Fruit fly (Drosophila melanogaster) whole organism, embryonic: ENCODE results near the gene AstC-R1.

Source experiments
- Atf3 ChIP-seq: fragments of 200-800 bp; sonication (Bioruptor generic); optimal IDR thresholded peaks from 3 replicates; lab custom pipeline; 2016; ENCODE audit warnings: missing biosample characterization, missing genetic modification characterization
- BEAF-32 ChIP-seq: fragments of 200-800 bp; sonication (Bioruptor generic); optimal IDR thresholded peaks from 3 replicates; lab custom pipeline; 2017; ENCODE audit warnings: missing biosample characterization, missing genetic modification characterization, mild to moderate bottlenecking, moderate library complexity, missing genetic modification reagents
- BtbVII ChIP-seq: fragments of 200-800 bp; sonication (Bioruptor generic); optimal IDR thresholded peaks from 3 replicates; lab custom pipeline; 2017; ENCODE audit warnings: missing biosample characterization, mild to moderate bottlenecking, missing genetic modification characterization
- CG1024 ChIP-seq: fragments of 200-800 bp; sonication (Bioruptor generic); IDR thresholded peaks from 2 replicates; pipeline ENCODE4 v1.3.6; 2022; ENCODE audit warnings: missing biosample characterization, missing genetic modification characterization
- CG10565 ChIP-seq: fragments of 200-800 bp; sonication (Bioruptor generic); optimal IDR thresholded peaks from 3 replicates; lab custom pipeline; 2016; ENCODE audit warnings: missing biosample characterization, mild to moderate bottlenecking, missing genetic modification characterization
- CG11085 ChIP-seq: fragments of 200-800 bp; sonication (Bioruptor generic); IDR thresholded peaks from 2 replicates; pipeline ENCODE4 v1.3.6; 2022; ENCODE audit warnings: missing biosample characterization, missing genetic modification characterization
- CG11093 ChIP-seq: fragments of 200-800 bp; sonication (Bioruptor generic); IDR thresholded peaks from 3 replicates; pipeline ENCODE4 v1.3.6; 2022; ENCODE audit warnings: missing biosample characterization, missing genetic modification characterization
- CG11560 ChIP-seq: fragments of 200-800 bp; sonication (Bioruptor generic); IDR thresholded peaks from 3 replicates; pipeline ENCODE4 v1.3.6; 2022; ENCODE audit warnings: missing biosample characterization, missing genetic modification characterization
- CG16813 ChIP-seq: fragments of 200-800 bp; sonication (Bioruptor generic); IDR thresholded peaks from 3 replicates; pipeline ENCODE4 v1.3.6; 2022; ENCODE audit warnings: missing biosample characterization, missing genetic modification characterization; ENCODE audit not compliant: partially characterized antibody
- CG16815 ChIP-seq: fragments of 200-800 bp; sonication (Bioruptor generic); optimal IDR thresholded peaks from 3 replicates; lab custom pipeline; 2017; ENCODE audit warnings: missing biosample characterization, mild to moderate bottlenecking, missing genetic modification characterization
- CG18764 ChIP-seq: fragments of 200-800 bp; sonication (Bioruptor generic); optimal IDR thresholded peaks from 3 replicates; lab custom pipeline; 2016; ENCODE audit warnings: missing biosample characterization, missing genetic modification characterization
- CG2875 ChIP-seq: fragments of 200-800 bp; sonication (Bioruptor generic); optimal IDR thresholded peaks from 2 replicates; lab custom pipeline; 2017; ENCODE audit warnings: missing biosample characterization, mild to moderate bottlenecking, missing genetic modification characterization, missing genetic modification reagents
- CG34376 ChIP-seq: fragments of 200-800 bp; sonication (Bioruptor generic); optimal IDR thresholded peaks from 2 replicates; lab custom pipeline; 2018; ENCODE audit warnings: missing biosample characterization, mild to moderate bottlenecking, missing genetic modification characterization
- CG3726 ChIP-seq: fragments of 200-800 bp; sonication (Bioruptor generic); IDR thresholded peaks from 3 replicates; pipeline ENCODE4, ENCODE4 v1.3.6; 2022; ENCODE audit warnings: missing biosample characterization, missing genetic modification characterization
- CG5180 ChIP-seq: fragments of 200-800 bp; sonication (Bioruptor generic); optimal IDR thresholded peaks from 3 replicates; lab custom pipeline; 2017; ENCODE audit warnings: missing biosample characterization, missing genetic modification characterization, mild to moderate bottlenecking, moderate library complexity, missing genetic modification reagents
- CG6272 ChIP-seq: fragments of 200-800 bp; sonication (Bioruptor generic); IDR thresholded peaks from 2 replicates; pipeline ENCODE4 v1.3.6; 2022; ENCODE audit warnings: missing biosample characterization, missing genetic modification characterization
- CG6683 ChIP-seq: fragments of 200-800 bp; sonication (Bioruptor generic); optimal IDR thresholded peaks from 2 replicates; lab custom pipeline; 2017; ENCODE audit warnings: missing biosample characterization, mild to moderate bottlenecking, missing genetic modification characterization, missing genetic modification reagents
- CG6854 ChIP-seq: fragments of 200-800 bp; sonication (Bioruptor generic); optimal IDR thresholded peaks from 3 replicates; lab custom pipeline; 2017; ENCODE audit warnings: missing biosample characterization, mild to moderate bottlenecking, missing genetic modification characterization
- CG8281 ChIP-seq: fragments of 200-800 bp; sonication (Bioruptor generic); optimal IDR thresholded peaks from 2 replicates; lab custom pipeline; 2018; ENCODE audit warnings: missing biosample characterization, mild to moderate bottlenecking, missing genetic modification characterization, moderate library complexity
- CG9437 ChIP-seq: fragments of 200-800 bp; sonication (Bioruptor generic); optimal IDR thresholded peaks from 2 replicates; lab custom pipeline; 2018; ENCODE audit warnings: missing biosample characterization, mild to moderate bottlenecking, missing genetic modification characterization
- CG9609 ChIP-seq: fragments of 200-800 bp; sonication (Bioruptor generic); optimal IDR thresholded peaks from 3 replicates; lab custom pipeline; 2016; ENCODE audit warnings: missing biosample characterization, missing genetic modification characterization
- CG9876 ChIP-seq: fragments of 200-800 bp; sonication (Bioruptor generic); optimal IDR thresholded peaks from 2 replicates; lab custom pipeline; 2016; ENCODE audit warnings: missing biosample characterization, missing genetic modification characterization
- CoRest ChIP-seq: fragments of 200-800 bp; sonication (Bioruptor generic); optimal IDR thresholded peaks from 3 replicates; lab custom pipeline; 2018; ENCODE audit warnings: missing biosample characterization, mild to moderate bottlenecking, missing genetic modification characterization, moderate library complexity
- D ChIP-seq, 2 experiments: fragments of 200-800 bp in 1 of 2; fragments of >200 bp in 1 of 2; sonication (Bioruptor generic) in 1 of 2; optimal IDR thresholded peaks; 2 replicates in 1 of 2; 3 replicates in 1 of 2; lab custom pipeline; 2017; ENCODE audit warnings: mild to moderate bottlenecking in 1 of 2, missing biosample characterization in 1 of 2, missing genetic modification characterization in 1 of 2, missing genetic modification reagents in 1 of 2
- Dbx ChIP-seq: fragments of 200-800 bp; sonication (Bioruptor generic); IDR thresholded peaks from 3 replicates; pipeline ENCODE4 v1.3.6; 2022; ENCODE audit warnings: missing biosample characterization, missing genetic modification characterization
- Elba2 ChIP-seq: fragments of 200-800 bp; sonication (Bioruptor generic); optimal IDR thresholded peaks from 3 replicates; lab custom pipeline; 2016; ENCODE audit warnings: missing biosample characterization, missing genetic modification characterization
- H2.0 ChIP-seq: fragments of 200-800 bp; sonication (Bioruptor generic); IDR thresholded peaks from 2 replicates; pipeline ENCODE4 v1.3.6; 2022; ENCODE audit warnings: missing biosample characterization, missing genetic modification characterization
- HHEX ChIP-seq: fragments of 200-800 bp; sonication (Bioruptor generic); optimal IDR thresholded peaks from 3 replicates; lab custom pipeline; 2017; ENCODE audit warnings: missing biosample characterization, mild to moderate bottlenecking, missing genetic modification characterization, missing genetic modification reagents
- HLH54F ChIP-seq: fragments of 200-800 bp; sonication (Bioruptor generic); optimal IDR thresholded peaks from 3 replicates; lab custom pipeline; 2016; ENCODE audit warnings: missing biosample characterization, missing genetic modification characterization
- HLHmδ ChIP-seq: fragments of 200-800 bp; sonication (Bioruptor generic); optimal IDR thresholded peaks from 2 replicates; lab custom pipeline; 2018; ENCODE audit warnings: missing biosample characterization, mild to moderate bottlenecking, missing genetic modification characterization, moderate library complexity
- Hr3 ChIP-seq: fragments of 200-800 bp; sonication (Bioruptor generic); optimal IDR thresholded peaks from 3 replicates; lab custom pipeline; 2016; ENCODE audit warnings: missing biosample characterization, missing genetic modification characterization
- Max ChIP-seq: fragments of 200-800 bp; sonication (Bioruptor generic); optimal IDR thresholded peaks from 2 replicates; lab custom pipeline; 2016; ENCODE audit warnings: missing biosample characterization, mild to moderate bottlenecking, missing genetic modification characterization
- Opbp ChIP-seq: fragments of 200-800 bp; sonication (Bioruptor generic); IDR thresholded peaks from 3 replicates; pipeline ENCODE4 v1.3.6; 2022; ENCODE audit warnings: missing biosample characterization, missing genetic modification characterization; ENCODE audit not compliant: partially characterized antibody
- YL-1 ChIP-seq: fragments of 200-800 bp; sonication (Bioruptor generic); optimal IDR thresholded peaks from 3 replicates; lab custom pipeline; 2017; ENCODE audit warnings: missing biosample characterization, mild to moderate bottlenecking, missing genetic modification characterization
- abd-A ChIP-seq: fragments of 200-800 bp; sonication (Bioruptor generic); optimal IDR thresholded peaks from 3 replicates; lab custom pipeline; 2019; ENCODE audit warnings: missing biosample characterization, mild to moderate bottlenecking, missing genetic modification characterization, moderate library complexity
- caup ChIP-seq: fragments of 200-800 bp; sonication (Bioruptor generic); optimal IDR thresholded peaks from 3 replicates; lab custom pipeline; 2017; ENCODE audit warnings: missing biosample characterization, mild to moderate bottlenecking, missing genetic modification characterization, moderate library complexity; ENCODE audit not compliant: severe bottlenecking
- jigr1 ChIP-seq: fragments of 200-800 bp; sonication (Bioruptor generic); IDR thresholded peaks from 3 replicates; pipeline ENCODE4 v1.3.6; 2022; ENCODE audit warnings: missing biosample characterization, missing genetic modification characterization
- knrl ChIP-seq: fragments of 200-800 bp; sonication (Bioruptor generic); IDR thresholded peaks from 3 replicates; pipeline ENCODE4 v1.3.6; 2022; ENCODE audit warnings: missing biosample characterization, missing genetic modification characterization; ENCODE audit not compliant: partially characterized antibody
- mld ChIP-seq: fragments of 200-800 bp; sonication (Bioruptor generic); IDR thresholded peaks from 3 replicates; pipeline ENCODE4 v1.3.6; 2022; ENCODE audit warnings: missing biosample characterization, missing genetic modification characterization; ENCODE audit not compliant: partially characterized antibody
- pros ChIP-seq: fragments of 200-800 bp; sonication (Bioruptor generic); optimal IDR thresholded peaks from 3 replicates; lab custom pipeline; 2019; ENCODE audit warnings: missing biosample characterization, mild to moderate bottlenecking, missing genetic modification characterization, moderate library complexity
- psq ChIP-seq: fragments of 200-800 bp; sonication (Bioruptor generic); optimal IDR thresholded peaks from 2 replicates; lab custom pipeline; 2017; ENCODE audit warnings: missing biosample characterization, missing genetic modification characterization
- repo ChIP-seq: fragments of 200-800 bp; sonication (Bioruptor generic); optimal IDR thresholded peaks from 2 replicates; lab custom pipeline; 2016; ENCODE audit warnings: missing biosample characterization, missing genetic modification characterization
- ro ChIP-seq: fragments of 200-800 bp; sonication (Bioruptor generic); IDR thresholded peaks from 2 replicates; pipeline ENCODE4 v1.3.6; 2022; ENCODE audit warnings: missing biosample characterization, missing genetic modification characterization
- schlank ChIP-seq: fragments of 200-800 bp; sonication (Bioruptor generic); optimal IDR thresholded peaks from 2 replicates; lab custom pipeline; 2018; ENCODE audit warnings: missing biosample characterization, mild to moderate bottlenecking, missing genetic modification characterization
- sima ChIP-seq: fragments of 200-800 bp; sonication (Bioruptor generic); optimal IDR thresholded peaks from 2 replicates; lab custom pipeline; 2016; ENCODE audit warnings: missing biosample characterization, missing genetic modification characterization
- sqz ChIP-seq: fragments of 200-800 bp; sonication (Bioruptor generic); optimal IDR thresholded peaks from 3 replicates; lab custom pipeline; 2018; ENCODE audit warnings: missing biosample characterization, mild to moderate bottlenecking, missing genetic modification characterization
- tap ChIP-seq: fragments of 200-800 bp; optimal IDR thresholded peaks from 3 replicates; lab custom pipeline; 2019; ENCODE audit warnings: missing biosample characterization, mild to moderate bottlenecking, missing genetic modification characterization, moderate library complexity
- usp ChIP-seq: fragments of >200 bp; optimal IDR thresholded peaks from 2 replicates; lab custom pipeline; 2017; ENCODE audit warnings: missing biosample characterization, missing genetic modification characterization
- zen ChIP-seq: fragments of 200-800 bp; sonication (Bioruptor generic); optimal IDR thresholded peaks from 3 replicates; lab custom pipeline; 2018; ENCODE audit warnings: missing biosample characterization, mild to moderate bottlenecking, missing genetic modification characterization, moderate library complexity
- zfh2 ChIP-seq: fragments of 200-800 bp; sonication (Bioruptor generic); optimal IDR thresholded peaks from 2 replicates; lab custom pipeline; 2016; ENCODE audit warnings: missing biosample characterization, missing genetic modification characterization

The AstC-R1 gene

DNA sequence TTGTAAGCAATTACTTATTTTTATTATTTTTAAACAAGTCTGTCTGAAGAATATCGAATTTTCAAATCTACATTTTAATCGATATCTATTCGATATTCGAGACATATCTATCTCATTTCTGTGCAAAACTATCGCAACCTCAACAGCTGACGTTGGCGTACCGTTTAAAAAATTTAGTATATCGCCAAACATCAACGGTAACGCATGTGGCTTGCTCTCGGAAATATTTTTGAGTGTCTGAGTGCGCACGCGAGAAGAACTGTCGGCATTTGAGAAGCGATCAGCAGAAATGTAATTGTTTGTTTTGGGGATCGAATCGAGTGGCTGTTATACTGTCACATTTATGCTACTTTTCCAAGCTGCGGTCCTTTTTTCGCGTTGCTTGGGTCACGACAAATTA lies 65.7 kb downstream of the AstC-R1 start, which contains the start of gene MYPT-75D (continued):
- TF ChIP-seq psq (GFP tag; lab: Kevin White, UChicago) (peak; percentile 8), knrl (peak; percentile 80), CG16815 (GFP tag; lab: Kevin White, UChicago) (no peak), CG6683 (GFP tag; lab: Kevin White, UChicago) (no peak), Max (GFP tag; lab: Kevin White, UChicago) (no peak), Elba2 (GFP tag; lab: Kevin White, UChicago) (no peak), repo (GFP tag; lab: Kevin White, UChicago) (peak; percentile 10), CG3726 (GFP tag; lab: Robert Waterston, UW) (no peak), CG10565 (no peak), YL-1 (peak; percentile 28), BtbVII (no peak), CG5180 (GFP tag; lab: Kevin White, UChicago) (no peak), CG9876 (GFP tag; lab: Kevin White, UChicago) (no peak), D (optimal IDR thresholded peaks at IDR 0.05; lab: Kevin White, UChicago) (no peak), D (GFP tag; optimal IDR thresholded peaks at IDR 0.05; lab: Kevin White, UChicago) (no peak), Opbp (GFP tag; lab: Robert Waterston, UW) (peak; percentile 97), CG34376 (GFP tag; lab: Kevin White, UChicago) (peak; percentile 60), CG2875 (GFP tag; lab: Kevin White, UChicago) (no peak), HHEX (GFP tag; lab: Kevin White, UChicago) (no peak), pros (GFP tag; lab: Kevin White, UChicago) (no peak), CG9609 (GFP tag; lab: Kevin White, UChicago) (no peak), mld (GFP tag; lab: Robert Waterston, UW) (peak; percentile 54; the same call in 1 of the 3 replicates), CG9437 (GFP tag; lab: Kevin White, UChicago) (no peak), CG6272 (GFP tag; lab: Robert Waterston, UW) (no peak), Dbx (GFP tag; lab: Robert Waterston, UW) (peak; percentile 52; the same call in 2 of the 3 replicates), ro (GFP tag; lab: Robert Waterston, UW) (no peak), H2.0 (GFP tag; lab: Robert Waterston, UW) (no peak), CG18764 (GFP tag; lab: Kevin White, UChicago) (no peak), CG11093 (GFP tag; lab: Robert Waterston, UW) (no peak), sima (GFP tag; lab: Kevin White, UChicago) (no peak), CG11085 (GFP tag; lab: Robert Waterston, UW) (no peak), caup (GFP tag; lab: Kevin White, UChicago) (peak; percentile 23), HLH54F (peak; percentile 2), CG16813 (GFP tag; lab: Robert Waterston, UW) (peak; percentile 90), usp (GFP tag; lab: Kevin White, UChicago) (no peak), zen (tag; lab: Kevin White, UChicago) (peak; percentile 17), abd-A (tag; lab: Kevin White, UChicago) (peak; percentile 24), BEAF-32 (peak; percentile 89), jigr1 (GFP tag; lab: Robert Waterston, UW) (no peak), CG11560 (tag; lab: Robert Waterston, UW) (peak; percentile 96), tap (tag; lab: Kevin White, UChicago) (peak; percentile 18), Atf3 (no peak), CG1024 (no peak; the same call in 1 of the 2 replicates), Hr3 (no peak), CG8281 (tag; lab: Kevin White, UChicago) (no peak), CG6854 (no peak), CoRest (tag; lab: Kevin White, UChicago) (no peak), HLHmδ (GFP tag; lab: Kevin White, UChicago) (peak; percentile 68), sqz (no peak), schlank (peak; percentile 7), zfh2 (GFP tag; lab: Kevin White, UChicago) (no peak)
